Fruit fly (Drosophila melanogaster): ENCODE data around the gene qin.

qin gene

dm6 chr3R:18667659-18668248 is 76.9 kb downstream of the qin start, which contains the start of gene CG31229:
CG31229 (plus strand) TSS chr3R:18667852.
- TF ChIP-seq Hr96 (GFP tag; optimal IDR thresholded peaks at IDR 0.05): no peak
- TF ChIP-seq CG11617 (GFP tag; optimal IDR thresholded peaks at IDR 0.05): peak; percentile 14
- TF ChIP-seq bab1 (GFP tag; optimal IDR thresholded peaks at IDR 0.05): peak; percentile 53
- no peak for TF ChIP-seq tj (GFP tag; optimal IDR thresholded peaks at IDR 0.05)
- no peak for TF ChIP-seq CG7101 (tag; optimal IDR thresholded peaks at IDR 0.05)
- no peak for TF ChIP-seq pad (GFP tag; optimal IDR thresholded peaks at IDR 0.05)

dm6 chr3R:18669152-18669551 is 78.3 kb downstream of the qin start, which contains the start of gene CG7702:
CG7702 (plus strand) TSS chr3R:18669390.
- no peak for TF ChIP-seq cnc (optimal IDR thresholded peaks at IDR 0.05)
- no peak for TF ChIP-seq tj (GFP tag; optimal IDR thresholded peaks at IDR 0.05)
- no peak for TF ChIP-seq Crg-1 (GFP tag; optimal IDR thresholded peaks at IDR 0.05)
- no peak for TF ChIP-seq CG11617 (GFP tag; optimal IDR thresholded peaks at IDR 0.05)
- TF ChIP-seq pad (GFP tag; optimal IDR thresholded peaks at IDR 0.05): no peak
- no peak for TF ChIP-seq kay (GFP tag; ENCODE audit: borderline replicate concordance)
- no peak for TF ChIP-seq ovo (GFP tag; optimal IDR thresholded peaks at IDR 0.05)
- TF ChIP-seq CG33017 (tag; optimal IDR thresholded peaks at IDR 0.05): no peak
- no peak for TF ChIP-seq CG5204 (GFP tag; optimal IDR thresholded peaks at IDR 0.05)
- TF ChIP-seq CG14711 (tag; optimal IDR thresholded peaks at IDR 0.05): no peak
- no peak for TF ChIP-seq cic (GFP tag; optimal IDR thresholded peaks at IDR 0.05)
- no peak for TF ChIP-seq Clk (GFP tag; optimal IDR thresholded peaks at IDR 0.05)
- TF ChIP-seq Hr96 (GFP tag; optimal IDR thresholded peaks at IDR 0.05): no peak
- no peak for TF ChIP-seq CG12768 (GFP tag; optimal IDR thresholded peaks at IDR 0.05)
- no peak for TF ChIP-seq CG7045 (GFP tag; optimal IDR thresholded peaks at IDR 0.05)
- no peak for TF ChIP-seq toe (GFP tag; optimal IDR thresholded peaks at IDR 0.05)
- no peak for TF ChIP-seq Mnt (GFP tag; optimal IDR thresholded peaks at IDR 0.05)
- TF ChIP-seq CG7101 (tag; optimal IDR thresholded peaks at IDR 0.05): no peak
- no peak for TF ChIP-seq bab1 (GFP tag; optimal IDR thresholded peaks at IDR 0.05)

dm6 chr3R:18669812-18670211 is 79.0 kb downstream of the qin start:
- no peak for TF ChIP-seq ovo (GFP tag; optimal IDR thresholded peaks at IDR 0.05)
- no peak for TF ChIP-seq CG7101 (tag; optimal IDR thresholded peaks at IDR 0.05)
- TF ChIP-seq pad (GFP tag; optimal IDR thresholded peaks at IDR 0.05): no peak
- no peak for TF ChIP-seq Mnt (GFP tag; optimal IDR thresholded peaks at IDR 0.05)
- TF ChIP-seq CG12768 (GFP tag; optimal IDR thresholded peaks at IDR 0.05): no peak
- peak; percentile 7 for TF ChIP-seq Hr96 (GFP tag; optimal IDR thresholded peaks at IDR 0.05)
- TF ChIP-seq Clk (GFP tag; optimal IDR thresholded peaks at IDR 0.05): no peak
- no peak for TF ChIP-seq Crg-1 (GFP tag; optimal IDR thresholded peaks at IDR 0.05)
- no peak for TF ChIP-seq CG14711 (tag; optimal IDR thresholded peaks at IDR 0.05)
- TF ChIP-seq toe (GFP tag; optimal IDR thresholded peaks at IDR 0.05): no peak
- TF ChIP-seq cnc (optimal IDR thresholded peaks at IDR 0.05): no peak
- TF ChIP-seq CG1620 (GFP tag; optimal IDR thresholded peaks at IDR 0.05): no peak
- TF ChIP-seq kay (GFP tag; ENCODE audit: borderline replicate concordance): peak; percentile 25

- TF ChIP-seq ovo (GFP tag; optimal IDR thresholded peaks at IDR 0.05) (no peak), cnc (optimal IDR thresholded peaks at IDR 0.05) (no peak), CG1620 (GFP tag; optimal IDR thresholded peaks at IDR 0.05) (no peak), Mnt (GFP tag; optimal IDR thresholded peaks at IDR 0.05) (no peak), CG12768 (GFP tag; optimal IDR thresholded peaks at IDR 0.05) (peak; percentile 13), CG7101 (tag; optimal IDR thresholded peaks at IDR 0.05) (peak; percentile 76), Clk (GFP tag; optimal IDR thresholded peaks at IDR 0.05) (no peak), tj (GFP tag; optimal IDR thresholded peaks at IDR 0.05) (no peak), Crg-1 (GFP tag; optimal IDR thresholded peaks at IDR 0.05) (no peak), kay (GFP tag; ENCODE audit: borderline replicate concordance) (peak; percentile 76), pad (GFP tag; optimal IDR thresholded peaks at IDR 0.05) (peak; percentile 50), toe (GFP tag; optimal IDR thresholded peaks at IDR 0.05) (peak; percentile 59), bab1 (GFP tag; optimal IDR thresholded peaks at IDR 0.05) (peak; percentile 84), CG11617 (GFP tag; optimal IDR thresholded peaks at IDR 0.05) (no peak), CG5204 (GFP tag; optimal IDR thresholded peaks at IDR 0.05) (no peak), CG33017 (tag; optimal IDR thresholded peaks at IDR 0.05) (peak; percentile 55), CG14711 (tag; optimal IDR thresholded peaks at IDR 0.05) (peak; percentile 51), Hr96 (GFP tag; optimal IDR thresholded peaks at IDR 0.05) (no peak), cic (GFP tag; optimal IDR thresholded peaks at IDR 0.05) (no peak), CG7045 (GFP tag; optimal IDR thresholded peaks at IDR 0.05) (peak; percentile 76)
Measured at dm6 chr3R:18670441-18671111, 79.7 kb downstream of the qin start.

- TF ChIP-seq cnc (optimal IDR thresholded peaks at IDR 0.05) (no peak), CG5204 (GFP tag; optimal IDR thresholded peaks at IDR 0.05) (no peak), toe (GFP tag; optimal IDR thresholded peaks at IDR 0.05) (no peak), CG14711 (tag; optimal IDR thresholded peaks at IDR 0.05) (no peak), CG7045 (GFP tag; optimal IDR thresholded peaks at IDR 0.05) (no peak), ovo (GFP tag; optimal IDR thresholded peaks at IDR 0.05) (peak; percentile 10), Crg-1 (GFP tag; optimal IDR thresholded peaks at IDR 0.05) (no peak), cic (GFP tag; optimal IDR thresholded peaks at IDR 0.05) (peak; percentile 33)
Measured at dm6 chr3R:18671112-18671729, 80.4 kb downstream of the qin start, which contains the start of gene CG31230. CG31230 (plus strand) TSS chr3R:18671679.
